Fruit fly (Drosophila melanogaster): ENCODE results near the gene skl.
A peak's percentile ranks its signal among the peaks of the same experiment; 100 is the strongest.

Gene skl

DNA sequence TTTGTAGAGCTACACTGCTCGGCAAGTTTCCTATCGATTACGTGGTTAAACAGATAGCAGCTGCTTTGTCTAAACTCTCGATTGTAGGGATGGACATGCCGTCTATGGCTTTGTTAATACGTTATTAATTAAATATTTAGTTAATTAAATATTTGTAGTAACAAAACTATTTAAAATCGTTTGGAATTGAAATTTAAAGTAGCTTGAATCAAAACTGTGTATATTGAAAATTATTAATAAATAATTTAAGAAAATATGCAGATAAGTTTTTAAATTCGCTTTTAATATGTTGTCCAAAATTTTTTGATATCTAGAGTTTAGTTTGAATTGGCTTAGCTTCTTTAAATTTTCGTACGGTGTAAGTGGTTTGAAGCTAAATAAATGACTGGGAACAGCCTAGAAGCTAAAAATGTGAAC is 21.3 kb upstream of the skl start, which contains the start of gene CG32196 (continued):
- TF ChIP-seq abd-A (tag; optimal IDR thresholded peaks at IDR 0.05) (no peak), Nf-YA (GFP tag; IDR thresholded peaks at IDR 0.05) (no peak; the same call in none of the 2 replicates), jing (GFP tag; optimal IDR thresholded peaks at IDR 0.05) (peak; percentile 8), luna (GFP tag; optimal IDR thresholded peaks at IDR 0.05) (no peak), Hmx (GFP tag; optimal IDR thresholded peaks at IDR 0.05) (no peak), maf-S (GFP tag; optimal IDR thresholded peaks at IDR 0.05) (no peak), CG7987 (GFP tag; optimal IDR thresholded peaks at IDR 0.05) (peak; percentile 49), CG6689 (GFP tag; IDR thresholded peaks at IDR 0.05) (peak; percentile 88), CG5245 (GFP tag; optimal IDR thresholded peaks at IDR 0.05) (peak; percentile 19), Blimp-1 (GFP tag; optimal IDR thresholded peaks at IDR 0.05) (peak; percentile 92), Hr78 (GFP tag; optimal IDR thresholded peaks at IDR 0.05) (no peak), Tbp (GFP tag; optimal IDR thresholded peaks at IDR 0.05) (no peak), Asciz (GFP tag; optimal IDR thresholded peaks at IDR 0.05) (peak; percentile 82), CG7556 (GFP tag; optimal IDR thresholded peaks at IDR 0.05) (peak; percentile 89), Ada2b (GFP tag; IDR thresholded peaks at IDR 0.05) (peak; percentile 61), wor (GFP tag; IDR thresholded peaks at IDR 0.05) (peak; percentile 77), CG9817 (tag; optimal IDR thresholded peaks at IDR 0.05) (peak; percentile 87), CG2678 (tag; optimal IDR thresholded peaks at IDR 0.05) (peak; percentile 93), CG7839 (tag; optimal IDR thresholded peaks at IDR 0.05) (peak; percentile 93), CG18476 (GFP tag; optimal IDR thresholded peaks at IDR 0.05) (peak; percentile 41), mam (GFP tag; optimal IDR thresholded peaks at IDR 0.05) (peak; percentile 38), ap (GFP tag; IDR thresholded peaks at IDR 0.05) (peak; percentile 66; the same call in 1 of the 2 replicates), sim (GFP tag; IDR thresholded peaks at IDR 0.05) (peak; percentile 10; the same call in 1 of the 2 replicates), CG32767 (GFP tag; IDR thresholded peaks at IDR 0.05) (peak; percentile 81), sisA (GFP tag; IDR thresholded peaks at IDR 0.05) (peak; percentile 81), chif (GFP tag; optimal IDR thresholded peaks at IDR 0.05) (peak in 1 of 2 experiments; percentile 27), CG13296 (GFP tag; optimal IDR thresholded peaks at IDR 0.05) (peak; percentile 77), CG9797 (GFP tag; optimal IDR thresholded peaks at IDR 0.05) (no peak), ken (GFP tag; IDR thresholded peaks at IDR 0.05) (peak; percentile 75; the same call in 2 of the 3 replicates), Mad (GFP tag; optimal IDR thresholded peaks at IDR 0.05) (no peak), Fer1 (GFP tag; optimal IDR thresholded peaks at IDR 0.05) (peak; percentile 83), Stat92E (GFP tag; optimal IDR thresholded peaks at IDR 0.05) (no peak), CG31388 (GFP tag; optimal IDR thresholded peaks at IDR 0.05) (peak; percentile 12), CG11398 (GFP tag; optimal IDR thresholded peaks at IDR 0.05) (no peak), Sox100B (GFP tag; optimal IDR thresholded peaks at IDR 0.05) (peak; percentile 90), Aef1 (GFP tag; IDR thresholded peaks at IDR 0.05) (peak; percentile 75), phol (tag; optimal IDR thresholded peaks at IDR 0.05) (peak; percentile 95), MTF-1 (GFP tag; optimal IDR thresholded peaks at IDR 0.05; ENCODE audit: borderline replicate concordance) (no peak), C15 (GFP tag; IDR thresholded peaks at IDR 0.05) (no peak), CG3995 (GFP tag; optimal IDR thresholded peaks at IDR 0.05) (peak; percentile 1), Camta (GFP tag; optimal IDR thresholded peaks at IDR 0.05) (no peak), twi (tag; optimal IDR thresholded peaks at IDR 0.05) (peak; percentile 78), ranshi (GFP tag; IDR thresholded peaks at IDR 0.05) (peak; percentile 83), CG17912 (GFP tag; optimal IDR thresholded peaks at IDR 0.05) (peak; percentile 36), CG1233 (GFP tag; optimal IDR thresholded peaks at IDR 0.05) (peak; percentile 82), scrt (GFP tag; optimal IDR thresholded peaks at IDR 0.05) (peak; percentile 63), CG10462 (GFP tag; optimal IDR thresholded peaks at IDR 0.05) (peak; percentile 35), HHEX (GFP tag; optimal IDR thresholded peaks at IDR 0.05) (peak; percentile 78), bigmax (GFP tag; optimal IDR thresholded peaks at IDR 0.05) (no peak), H2.0 (GFP tag; IDR thresholded peaks at IDR 0.05) (peak; percentile 69), CG7357 (GFP tag; IDR thresholded peaks at IDR 0.05) (no peak; the same call in 1 of the 3 replicates)

All from whole organism, embryonic.